Fruit fly (Drosophila melanogaster): ENCODE results near the gene Ugt303B3.

- TF ChIP-seq insv (optimal IDR thresholded peaks at IDR 0.05) (no peak), psq (optimal IDR thresholded peaks at IDR 0.05) (no peak), Sin3A (optimal IDR thresholded peaks at IDR 0.05) (no peak), h (optimal IDR thresholded peaks at IDR 0.05) (no peak), Myc (optimal IDR thresholded peaks at IDR 0.05) (no peak)
Observed at dm6 chr3R:23519395-23520101, 15.0 kb downstream of the Ugt303B3 start, which contains the start of gene Irk2.

Data from Kc167 (cell line).